Worm (Caenorhabditis elegans): ENCODE results near the gene C25E10.13.

DNA sequence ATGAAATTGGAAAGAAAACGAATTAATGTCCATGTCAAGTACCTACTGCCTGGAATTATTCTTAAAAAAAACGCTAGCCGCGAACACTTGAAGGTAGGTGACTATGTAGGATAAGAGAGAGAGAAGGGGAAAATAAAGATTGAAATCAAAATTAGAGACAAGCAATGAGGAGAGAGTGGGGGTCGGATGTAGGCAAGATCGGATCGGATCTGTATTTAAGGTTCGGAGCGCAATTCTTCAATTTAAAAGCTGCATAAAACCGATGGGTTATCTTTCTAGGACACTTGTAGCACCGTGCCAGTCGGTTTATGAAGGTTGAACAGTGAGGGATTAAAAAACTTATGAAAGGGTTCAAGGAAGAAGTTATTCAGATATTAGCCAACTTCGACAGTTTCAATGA is 3.6 kb downstream of the C25E10.13 start:
- no peak for TF ChIP-seq madf-8 (GFP tag; conservative IDR thresholded peaks at IDR 0.05)
- TF ChIP-seq lin-35 (GFP tag; optimal IDR thresholded peaks at IDR 0.05): no peak
- no peak for TF ChIP-seq pha-4 (tag; optimal IDR thresholded peaks at IDR 0.05)
